Fruit fly (Drosophila melanogaster): ENCODE results near the gene mtSSB.

Gene mtSSB

dm6 chr3R:16211883-16212540 lies 7.0 kb upstream of the mtSSB start (continued):
- TF ChIP-seq CG17568 (GFP tag; optimal IDR thresholded peaks at IDR 0.05) = peak; percentile 7
- TF ChIP-seq CG15269 (tag; optimal IDR thresholded peaks at IDR 0.05) = peak; percentile 16
- 0 out of 2 replicates have a peak, but pooled peaks have one; percentile 8 for TF ChIP-seq CG9932 (GFP tag; IDR thresholded peaks at IDR 0.05)
- TF ChIP-seq CG5180 (GFP tag; optimal IDR thresholded peaks at IDR 0.05) = peak; percentile 41
- no peak for TF ChIP-seq CG16815 (GFP tag; optimal IDR thresholded peaks at IDR 0.05)
- TF ChIP-seq CG17328 (GFP tag; IDR thresholded peaks at IDR 0.05) = no peak
- TF ChIP-seq org-1 (GFP tag; optimal IDR thresholded peaks at IDR 0.05) = peak; percentile 5
- TF ChIP-seq lov (optimal IDR thresholded peaks at IDR 0.05) = no peak
- TF ChIP-seq lov (GFP tag; IDR thresholded peaks at IDR 0.05) = 0 out of 3 replicates have a peak, but pooled peaks have one; percentile 55
- TF ChIP-seq stwl (tag; optimal IDR thresholded peaks at IDR 0.05) = peak; percentile 74
- no peak for TF ChIP-seq fru (optimal IDR thresholded peaks at IDR 0.05)
- no peak for TF ChIP-seq CG2202 (tag; optimal IDR thresholded peaks at IDR 0.05)
- no peak for TF ChIP-seq Dip2 (GFP tag; IDR thresholded peaks at IDR 0.05)
- TF ChIP-seq ken (GFP tag; IDR thresholded peaks at IDR 0.05) = 0 out of 3 replicates have a peak, but pooled peaks have one; percentile 7
- TF ChIP-seq MBD-R2 (GFP tag; IDR thresholded peaks at IDR 0.05) = peak; percentile 28; the same call in 1 of the 2 replicates

dm6 chr3R:16210808-16211578 lies 5.9 kb upstream of the mtSSB start:
- TF ChIP-seq gcm (GFP tag; optimal IDR thresholded peaks at IDR 0.05) (no peak), CG2129 (GFP tag; IDR thresholded peaks at IDR 0.05; ENCODE audit: partially characterized antibody) (no peak), NFAT (GFP tag; IDR thresholded peaks at IDR 0.05) (no peak), hth (optimal IDR thresholded peaks at IDR 0.05) (no peak), CG34376 (GFP tag; optimal IDR thresholded peaks at IDR 0.05) (no peak), CG6765 (GFP tag; optimal IDR thresholded peaks at IDR 0.05) (no peak), Lhr (GFP tag; optimal IDR thresholded peaks at IDR 0.05) (no peak), Doc2 (GFP tag; IDR thresholded peaks at IDR 0.05) (no peak), CG43689 (GFP tag; IDR thresholded peaks at IDR 0.05) (no peak), HmgZ (tag; optimal IDR thresholded peaks at IDR 0.05) (no peak), ewg (GFP tag; optimal IDR thresholded peaks at IDR 0.05) (peak; percentile 6), Pdp1 (GFP tag; optimal IDR thresholded peaks at IDR 0.05) (peak in 1 of 2 experiments; percentile 18), pzg (GFP tag; optimal IDR thresholded peaks at IDR 0.05) (no peak), Fer2 (tag; optimal IDR thresholded peaks at IDR 0.05) (no peak), CG14710 (tag; optimal IDR thresholded peaks at IDR 0.05) (no peak), CG10209 (GFP tag; optimal IDR thresholded peaks at IDR 0.05) (no peak), CTCF (GFP tag; optimal IDR thresholded peaks at IDR 0.05) (no peak), corto (GFP tag; optimal IDR thresholded peaks at IDR 0.05) (no peak), sim (GFP tag; IDR thresholded peaks at IDR 0.05) (no peak), CG18011 (GFP tag; optimal IDR thresholded peaks at IDR 0.05) (no peak), Hr51 (GFP tag; optimal IDR thresholded peaks at IDR 0.05) (no peak), CG15269 (tag; optimal IDR thresholded peaks at IDR 0.05) (peak; percentile 18), Jarid2 (GFP tag; optimal IDR thresholded peaks at IDR 0.05) (no peak), CG14441 (GFP tag; IDR thresholded peaks at IDR 0.05) (0 out of 2 replicates have a peak, but pooled peaks have one; percentile 26), cg (GFP tag; optimal IDR thresholded peaks at IDR 0.05) (peak; percentile 1), hkb (optimal IDR thresholded peaks at IDR 0.05) (no peak), hkb (GFP tag; IDR thresholded peaks at IDR 0.05) (no peak), Hmr (GFP tag; optimal IDR thresholded peaks at IDR 0.05) (peak; percentile 25), org-1 (GFP tag; optimal IDR thresholded peaks at IDR 0.05) (no peak), CG5953 (GFP tag; IDR thresholded peaks at IDR 0.05) (peak; percentile 44; the same call in 1 of the 2 replicates), bcd (GFP tag; optimal IDR thresholded peaks at IDR 0.05) (no peak), ash1 (GFP tag; optimal IDR thresholded peaks at IDR 0.05) (peak; percentile 7), CG33557 (GFP tag; optimal IDR thresholded peaks at IDR 0.05) (no peak), CG4360 (GFP tag; IDR thresholded peaks at IDR 0.05) (0 out of 2 replicates have a peak, but pooled peaks have one; percentile 16), CG11696 (GFP tag; IDR thresholded peaks at IDR 0.05) (no peak)

Data from whole organism, embryonic.